Fruit fly (Drosophila melanogaster) Kc167 (cell line): ENCODE results near the gene br.

Experiments used
- Myc ChIP-seq: fragments of >200 bp; optimal IDR thresholded peaks from 2 replicates; lab custom pipeline; 2017; ENCODE audit warnings: missing external identifiers
- Sin3A ChIP-seq: fragments of >200 bp; optimal IDR thresholded peaks from 2 replicates; lab custom pipeline; 2018; ENCODE audit warnings: missing external identifiers
- h ChIP-seq: fragments of >200 bp; optimal IDR thresholded peaks from 3 replicates; lab custom pipeline; 2018; ENCODE audit warnings: missing external identifiers
- insv ChIP-seq: fragments of >200 bp; optimal IDR thresholded peaks from 3 replicates; lab custom pipeline; 2018; ENCODE audit warnings: missing external identifiers
- psq ChIP-seq: fragments of >200 bp; optimal IDR thresholded peaks from 2 replicates; lab custom pipeline; 2017; ENCODE audit warnings: missing external identifiers
- ttk ChIP-seq: sonication (Bioruptor generic); optimal IDR thresholded peaks from 2 replicates; lab custom pipeline; 2017; ENCODE audit warnings: missing external identifiers

DNA sequence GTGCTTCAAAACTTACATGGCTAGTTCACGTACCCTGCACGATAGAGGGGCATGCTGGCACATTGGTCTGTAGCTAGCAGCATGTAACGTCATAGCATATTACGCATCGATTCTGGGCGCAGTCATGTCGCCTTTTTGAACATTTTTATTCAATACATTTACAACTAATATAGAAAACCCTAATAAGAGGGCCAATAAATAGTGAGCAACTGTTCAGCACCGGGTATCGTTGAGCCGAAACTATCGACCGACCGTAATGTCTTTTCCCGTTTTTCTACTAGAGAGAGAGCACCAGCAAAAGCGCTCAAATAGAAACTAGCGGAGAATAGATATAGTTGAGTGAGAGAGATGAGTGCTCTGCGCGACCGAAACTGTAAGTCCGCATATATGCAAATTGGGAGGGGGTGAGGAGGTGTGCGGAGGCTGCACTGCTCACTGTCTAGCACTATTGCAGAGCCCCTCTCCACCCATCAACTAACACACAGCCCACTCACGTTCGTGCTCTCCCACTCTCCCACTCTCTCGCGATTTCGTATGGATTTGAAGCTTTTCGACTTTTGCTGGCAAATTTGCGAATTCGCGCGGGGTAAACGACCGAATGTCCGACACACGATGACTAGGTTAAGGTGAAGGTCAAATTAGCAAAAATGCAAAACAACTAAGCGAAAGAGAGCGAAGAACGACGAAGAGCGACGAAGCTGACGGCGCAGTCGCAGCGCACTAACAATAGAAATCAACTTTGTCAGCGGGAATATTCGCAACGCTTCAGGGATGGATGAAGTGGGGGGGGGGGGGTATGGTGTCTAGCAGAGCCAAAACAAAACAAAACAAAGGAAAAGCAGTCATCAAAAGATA is 44.0 kb downstream of the br start:
- TF ChIP-seq psq (no peak), Myc (lab: Kevin White, UChicago) (no peak), insv (lab: Kevin White, UChicago) (no peak), h (lab: Kevin White, UChicago) (no peak), Sin3A (lab: Kevin White, UChicago) (no peak), ttk (lab: Kevin White, UChicago) (no peak)
